Worm (Caenorhabditis elegans): Measurements from ENCODE around the gene F13B12.6.

F13B12.6 gene

ce11 chrIV:10368326-10368725 lies 49.4 kb downstream of the F13B12.6 start, which contains the start of gene iars-1:
Gene iars-1, plus strand, starts transcription at chrIV:10368601.
- TF ChIP-seq snpc-4 (tag; optimal IDR thresholded peaks at IDR 0.05) (no peak), nhr-76 (tag; optimal IDR thresholded peaks at IDR 0.05) (no peak), ceh-9 (tag; optimal IDR thresholded peaks at IDR 0.05) (no peak), jun-1 (tag; optimal IDR thresholded peaks at IDR 0.05) (no peak), elt-1 (tag; optimal IDR thresholded peaks at IDR 0.05) (no peak), fkh-10 (GFP tag; optimal IDR thresholded peaks at IDR 0.05) (no peak), ama-1 (optimal IDR thresholded peaks at IDR 0.05) (no peak), ZK546.5 (tag; optimal IDR thresholded peaks at IDR 0.05) (no peak), lin-39 (tag; optimal IDR thresholded peaks at IDR 0.05) (no peak), ceh-16 (tag; optimal IDR thresholded peaks at IDR 0.05) (no peak), mml-1 (tag; optimal IDR thresholded peaks at IDR 0.05) (no peak), nhr-12 (tag; optimal IDR thresholded peaks at IDR 0.05) (no peak), nhr-43 (tag; optimal IDR thresholded peaks at IDR 0.05; ENCODE audit: poor library complexity, severe bottlenecking) (no peak), elt-2 (tag; optimal IDR thresholded peaks at IDR 0.05) (no peak), lin-15B (tag; optimal IDR thresholded peaks at IDR 0.05) (no peak), hmg-11 (tag; optimal IDR thresholded peaks at IDR 0.05) (no peak), ztf-11 (tag; optimal IDR thresholded peaks at IDR 0.05) (no peak), nhr-67 (tag; optimal IDR thresholded peaks at IDR 0.05) (no peak)

ce11 chrIV:10367740-10368246 lies 49.9 kb downstream of the F13B12.6 start, which contains the start of gene pges-2:
Gene pges-2, minus strand, starts transcription at chrIV:10367790.
- TF ChIP-seq pha-4 (tag; optimal IDR thresholded peaks at IDR 0.05) (peak; percentile 36), snpc-4 (tag; optimal IDR thresholded peaks at IDR 0.05) (peak; percentile 3), lin-39 (tag; optimal IDR thresholded peaks at IDR 0.05) (no peak), lin-15B (tag; optimal IDR thresholded peaks at IDR 0.05) (peak; percentile 40), R02D3.7 (tag; optimal IDR thresholded peaks at IDR 0.05) (no peak), nfya-1 (tag; optimal IDR thresholded peaks at IDR 0.05; ENCODE audit: insufficient read depth) (peak; percentile 43), hmg-11 (tag; optimal IDR thresholded peaks at IDR 0.05) (peak; percentile 42), pqm-1 (tag; optimal IDR thresholded peaks at IDR 0.05) (peak; percentile 35)

ce11 chrIV:10366018-10366417 lies 51.7 kb downstream of the F13B12.6 start, which contains the start of gene sir-2.1:
Gene sir-2.1, minus strand, starts transcription at chrIV:10366229.
- TF ChIP-seq sea-2 (GFP tag; optimal IDR thresholded peaks at IDR 0.05) (no peak), unc-62 (GFP tag; optimal IDR thresholded peaks at IDR 0.05) (no peak), nhr-23 (tag; optimal IDR thresholded peaks at IDR 0.05) (peak; percentile 55), lsy-12 (tag; optimal IDR thresholded peaks at IDR 0.05) (peak; percentile 54), fkh-10 (GFP tag; optimal IDR thresholded peaks at IDR 0.05) (no peak), nhr-11 (tag; optimal IDR thresholded peaks at IDR 0.05) (no peak), snpc-4 (tag; optimal IDR thresholded peaks at IDR 0.05) (peak; percentile 33), lin-15B (tag; optimal IDR thresholded peaks at IDR 0.05) (peak; percentile 58), nhr-77 (tag; optimal IDR thresholded peaks at IDR 0.05) (no peak), mdl-1 (tag; optimal IDR thresholded peaks at IDR 0.05) (no peak), nhr-43 (tag; optimal IDR thresholded peaks at IDR 0.05; ENCODE audit: poor library complexity, severe bottlenecking) (peak; percentile 13), fkh-2 (tag; optimal IDR thresholded peaks at IDR 0.05) (no peak), ama-1 (optimal IDR thresholded peaks at IDR 0.05) (peak; percentile 59), pqm-1 (tag; optimal IDR thresholded peaks at IDR 0.05) (no peak), elt-2 (tag; optimal IDR thresholded peaks at IDR 0.05) (peak; percentile 32), pha-4 (tag; optimal IDR thresholded peaks at IDR 0.05) (peak; percentile 47), mml-1 (tag; optimal IDR thresholded peaks at IDR 0.05) (no peak), jun-1 (tag; optimal IDR thresholded peaks at IDR 0.05) (peak; percentile 2), daf-12 (tag; optimal IDR thresholded peaks at IDR 0.05) (no peak), ceh-28 (tag; optimal IDR thresholded peaks at IDR 0.05) (peak; percentile 31), lin-39 (tag; optimal IDR thresholded peaks at IDR 0.05) (peak; percentile 27), nhr-25 (tag; optimal IDR thresholded peaks at IDR 0.05) (peak; percentile 9), nfya-1 (tag; optimal IDR thresholded peaks at IDR 0.05; ENCODE audit: insufficient read depth) (peak; percentile 26), hmg-11 (tag; optimal IDR thresholded peaks at IDR 0.05) (no peak), nhr-28 (tag; optimal IDR thresholded peaks at IDR 0.05) (no peak), aly-2 (tag; optimal IDR thresholded peaks at IDR 0.05) (no peak)

Measured in whole organism, L3 larva.